Fruit fly (Drosophila melanogaster) whole organism, prepupa: Measurements from ENCODE around the gene CG15878.

ENCODE experiments used
- Blimp-1 ChIP-seq: fragments of 200-800 bp; sonication (Bioruptor generic); optimal IDR thresholded peaks from 3 replicates; lab custom pipeline; 2017; ENCODE audit warnings: missing biosample characterization, missing genetic modification characterization, mild to moderate bottlenecking, moderate library complexity, missing genetic modification reagents
- CG10631 ChIP-seq: fragments of 200-800 bp; sonication (Bioruptor generic); optimal IDR thresholded peaks from 2 replicates; lab custom pipeline; 2016; ENCODE audit warnings: missing biosample characterization, missing genetic modification characterization
- CG10669 ChIP-seq: fragments of 200-800 bp; sonication (Bioruptor generic); optimal IDR thresholded peaks from 3 replicates; lab custom pipeline; 2018; ENCODE audit warnings: missing biosample characterization, mild to moderate bottlenecking, missing genetic modification characterization, moderate library complexity
- CG11294 ChIP-seq: fragments of 200-800 bp; sonication (Bioruptor generic); IDR thresholded peaks from 2 replicates; pipeline ENCODE4 v1.3.6; 2022; ENCODE audit warnings: missing biosample characterization, missing genetic modification characterization
- CG11762 ChIP-seq: fragments of 200-800 bp; sonication (Bioruptor generic); optimal IDR thresholded peaks from 3 replicates; lab custom pipeline; 2016; ENCODE audit warnings: missing biosample characterization, missing genetic modification characterization; ENCODE audit not compliant: insufficient read depth
- CG11902 ChIP-seq: fragments of 200-800 bp; sonication (Bioruptor generic); optimal IDR thresholded peaks from 3 replicates; lab custom pipeline; 2016; ENCODE audit warnings: missing biosample characterization, missing genetic modification characterization
- CG15336 ChIP-seq: fragments of 200-800 bp; sonication (Bioruptor generic); IDR thresholded peaks from 2 replicates; pipeline ENCODE4 v1.3.6; 2022; ENCODE audit warnings: missing biosample characterization, missing genetic modification characterization
- CG1621 ChIP-seq: fragments of 200-800 bp; sonication (Bioruptor generic); optimal IDR thresholded peaks from 3 replicates; lab custom pipeline; 2018; ENCODE audit warnings: missing biosample characterization, mild to moderate bottlenecking, missing genetic modification characterization
- CG31627 ChIP-seq: fragments of 200-800 bp; sonication (Bioruptor generic); optimal IDR thresholded peaks from 3 replicates; lab custom pipeline; 2016; ENCODE audit warnings: missing biosample characterization, missing genetic modification characterization
- CG32006 ChIP-seq: fragments of 200-800 bp; sonication (Bioruptor generic); optimal IDR thresholded peaks from 3 replicates; lab custom pipeline; 2017; ENCODE audit warnings: missing biosample characterization, mild to moderate bottlenecking, missing genetic modification characterization
- CG34406 ChIP-seq: fragments of 200-800 bp; sonication (Bioruptor generic); optimal IDR thresholded peaks from 3 replicates; lab custom pipeline; 2016; ENCODE audit warnings: missing biosample characterization, missing genetic modification characterization
- CG4318 ChIP-seq: fragments of 200-800 bp; sonication (Bioruptor generic); optimal IDR thresholded peaks from 3 replicates; lab custom pipeline; 2017; ENCODE audit warnings: missing biosample characterization, mild to moderate bottlenecking, missing genetic modification characterization
- CG6163 ChIP-seq: fragments of 200-800 bp; sonication (Bioruptor generic); IDR thresholded peaks from 3 replicates; pipeline ENCODE4 v1.3.6; 2022; ENCODE audit warnings: missing biosample characterization, missing genetic modification characterization
- CG6276 ChIP-seq: fragments of 200-800 bp; sonication (Bioruptor generic); optimal IDR thresholded peaks from 2 replicates; lab custom pipeline; 2017; ENCODE audit warnings: missing biosample characterization, mild to moderate bottlenecking, missing genetic modification characterization
- CG6792 ChIP-seq: fragments of 200-800 bp; sonication (Bioruptor generic); optimal IDR thresholded peaks from 3 replicates; lab custom pipeline; 2016; ENCODE audit warnings: missing biosample characterization, missing genetic modification characterization
- CG6854 ChIP-seq: fragments of 200-800 bp; sonication (Bioruptor generic); optimal IDR thresholded peaks from 2 replicates; lab custom pipeline; 2017; ENCODE audit warnings: missing biosample characterization, mild to moderate bottlenecking, missing genetic modification characterization
- CG7368 ChIP-seq: fragments of 200-800 bp; sonication (Bioruptor generic); optimal IDR thresholded peaks from 3 replicates; lab custom pipeline; 2016; ENCODE audit warnings: missing biosample characterization, missing genetic modification characterization
- CG8119 ChIP-seq: fragments of 200-800 bp; sonication (Bioruptor generic); IDR thresholded peaks from 3 replicates; pipeline ENCODE4 v1.3.6; 2022; ENCODE audit warnings: missing biosample characterization, missing genetic modification characterization
- CG8319 ChIP-seq: fragments of 200-800 bp; sonication (Bioruptor generic); optimal IDR thresholded peaks from 3 replicates; lab custom pipeline; 2016; ENCODE audit warnings: missing biosample characterization, missing genetic modification characterization
- CG8632 ChIP-seq: fragments of 200-800 bp; sonication (Bioruptor generic); optimal IDR thresholded peaks from 3 replicates; lab custom pipeline; 2016; ENCODE audit warnings: missing biosample characterization, missing genetic modification characterization
- CG9139 ChIP-seq: fragments of 200-800 bp; sonication (Bioruptor generic); optimal IDR thresholded peaks from 3 replicates; lab custom pipeline; 2017; ENCODE audit warnings: missing biosample characterization, mild to moderate bottlenecking, missing genetic modification characterization
- Eip75B ChIP-seq: fragments of 200-800 bp; sonication (Bioruptor generic); optimal IDR thresholded peaks from 3 replicates; lab custom pipeline; 2016; ENCODE audit warnings: missing biosample characterization, missing genetic modification characterization
- Eip78C ChIP-seq: fragments of 200-800 bp; sonication (Bioruptor generic); peaks from one replicate; lab custom pipeline; 2016; ENCODE audit warnings: missing biosample characterization, missing genetic modification characterization
- Ets21C ChIP-seq: fragments of 200-800 bp; sonication (Bioruptor generic); optimal IDR thresholded peaks from 3 replicates; lab custom pipeline; 2016; ENCODE audit warnings: missing biosample characterization, missing genetic modification characterization
- Ets96B ChIP-seq: fragments of 200-800 bp; optimal IDR thresholded peaks from 2 replicates; lab custom pipeline; 2019; ENCODE audit warnings: missing biosample characterization, mild to moderate bottlenecking, missing genetic modification characterization, moderate library complexity
- Gug ChIP-seq: fragments of 200-800 bp; sonication (Bioruptor generic); IDR thresholded peaks from 2 replicates; pipeline ENCODE4 v1.3.6; 2022; ENCODE audit warnings: missing biosample characterization, missing genetic modification characterization
- Hr38 ChIP-seq: sonication (Bioruptor generic); optimal IDR thresholded peaks from 2 replicates; lab custom pipeline; 2016; ENCODE audit warnings: missing biosample characterization, missing genetic modification characterization
- Hr39 ChIP-seq: fragments of 200-800 bp; sonication (Bioruptor generic); optimal IDR thresholded peaks from 2 replicates; lab custom pipeline; 2016; ENCODE audit warnings: missing biosample characterization, missing genetic modification characterization
- Hr4 ChIP-seq: fragments of 200-800 bp; sonication (Bioruptor generic); optimal IDR thresholded peaks from 3 replicates; lab custom pipeline; 2016; ENCODE audit warnings: missing biosample characterization, missing genetic modification characterization
- Smox ChIP-seq: fragments of 200-800 bp; sonication (Bioruptor generic); optimal IDR thresholded peaks from 3 replicates; lab custom pipeline; 2016; ENCODE audit warnings: missing biosample characterization, missing genetic modification characterization
- Sox102F ChIP-seq: fragments of 200-800 bp; sonication (Bioruptor generic); optimal IDR thresholded peaks from 2 replicates; lab custom pipeline; 2016; ENCODE audit warnings: missing biosample characterization, mild to moderate bottlenecking, missing genetic modification characterization
- Sox14 ChIP-seq: fragments of 200-800 bp; sonication (Bioruptor generic); optimal IDR thresholded peaks from 3 replicates; lab custom pipeline; 2016; ENCODE audit warnings: missing biosample characterization, missing genetic modification characterization
- Sox15 ChIP-seq: fragments of 200-800 bp; sonication (Bioruptor generic); optimal IDR thresholded peaks from 3 replicates; lab custom pipeline; 2016; ENCODE audit warnings: missing biosample characterization, missing genetic modification characterization
- achi ChIP-seq: fragments of 200-800 bp; sonication (Bioruptor generic); optimal IDR thresholded peaks from 3 replicates; lab custom pipeline; 2016; ENCODE audit warnings: missing biosample characterization, missing genetic modification characterization
- acj6 ChIP-seq: fragments of 200-800 bp; sonication (Bioruptor generic); optimal IDR thresholded peaks from 3 replicates; lab custom pipeline; 2016; ENCODE audit warnings: missing biosample characterization, missing genetic modification characterization
- cyc ChIP-seq: fragments of 200-800 bp; sonication (Bioruptor generic); optimal IDR thresholded peaks from 3 replicates; lab custom pipeline; 2016; ENCODE audit warnings: missing biosample characterization, missing genetic modification characterization
- dac ChIP-seq: fragments of 200-800 bp; sonication (Bioruptor generic); optimal IDR thresholded peaks from 2 replicates; lab custom pipeline; 2017; ENCODE audit warnings: missing biosample characterization, mild to moderate bottlenecking, missing genetic modification characterization
- dsx ChIP-seq: fragments of 200-800 bp; optimal IDR thresholded peaks from 3 replicates; lab custom pipeline; 2019; ENCODE audit warnings: missing biosample characterization, mild to moderate bottlenecking, missing genetic modification characterization, moderate library complexity; ENCODE audit not compliant: poor library complexity, severe bottlenecking
- eg ChIP-seq: fragments of 200-800 bp; sonication (Bioruptor generic); IDR thresholded peaks from 3 replicates; pipeline ENCODE4 v1.3.6; 2022; ENCODE audit warnings: missing biosample characterization, missing genetic modification characterization
- esn ChIP-seq: fragments of 200-800 bp; sonication (Bioruptor generic); optimal IDR thresholded peaks from 2 replicates; lab custom pipeline; 2016; ENCODE audit warnings: missing biosample characterization, mild to moderate bottlenecking, missing genetic modification characterization, moderate library complexity
- fd59A ChIP-seq: fragments of 200-800 bp; sonication (Bioruptor generic); optimal IDR thresholded peaks from 2 replicates; lab custom pipeline; 2017; ENCODE audit warnings: missing biosample characterization, mild to moderate bottlenecking, missing genetic modification characterization, missing genetic modification reagents
- fkh ChIP-seq: fragments of 200-800 bp; sonication (Bioruptor generic); optimal IDR thresholded peaks from 3 replicates; lab custom pipeline; 2017; ENCODE audit warnings: missing biosample characterization, mild to moderate bottlenecking, missing genetic modification characterization, moderate library complexity
- lz ChIP-seq: fragments of 200-800 bp; sonication (Bioruptor generic); optimal IDR thresholded peaks from 3 replicates; lab custom pipeline; 2016; ENCODE audit warnings: missing biosample characterization, missing genetic modification characterization
- net ChIP-seq: fragments of 200-800 bp; sonication (Bioruptor generic); optimal IDR thresholded peaks from 3 replicates; lab custom pipeline; 2016; ENCODE audit warnings: missing biosample characterization, missing genetic modification characterization
- salr ChIP-seq, 2 experiments: fragments of 200-800 bp; sonication (Bioruptor generic); optimal IDR thresholded peaks; 3 replicates each; lab custom pipeline; 2016 to 2018; ENCODE audit warnings: missing biosample characterization in 2 of 2, missing genetic modification characterization in 2 of 2, mild to moderate bottlenecking in 1 of 2
- spab ChIP-seq: fragments of 200-800 bp; sonication (Bioruptor generic); optimal IDR thresholded peaks from 2 replicates; lab custom pipeline; 2017; ENCODE audit warnings: missing biosample characterization, mild to moderate bottlenecking, missing genetic modification characterization, missing genetic modification reagents
- svp ChIP-seq: fragments of 200-800 bp; sonication (Bioruptor generic); peaks from one replicate; lab custom pipeline; 2016; ENCODE audit warnings: missing biosample characterization, missing genetic modification characterization
- topi ChIP-seq: fragments of 200-800 bp; sonication (Bioruptor generic); optimal IDR thresholded peaks from 3 replicates; lab custom pipeline; 2016; ENCODE audit warnings: missing biosample characterization, missing genetic modification characterization
- vri ChIP-seq: fragments of 200-800 bp; sonication (Bioruptor generic); optimal IDR thresholded peaks from 3 replicates; lab custom pipeline; 2016; ENCODE audit warnings: missing biosample characterization, mild to moderate bottlenecking, missing genetic modification characterization

CG15878 gene

DNA sequence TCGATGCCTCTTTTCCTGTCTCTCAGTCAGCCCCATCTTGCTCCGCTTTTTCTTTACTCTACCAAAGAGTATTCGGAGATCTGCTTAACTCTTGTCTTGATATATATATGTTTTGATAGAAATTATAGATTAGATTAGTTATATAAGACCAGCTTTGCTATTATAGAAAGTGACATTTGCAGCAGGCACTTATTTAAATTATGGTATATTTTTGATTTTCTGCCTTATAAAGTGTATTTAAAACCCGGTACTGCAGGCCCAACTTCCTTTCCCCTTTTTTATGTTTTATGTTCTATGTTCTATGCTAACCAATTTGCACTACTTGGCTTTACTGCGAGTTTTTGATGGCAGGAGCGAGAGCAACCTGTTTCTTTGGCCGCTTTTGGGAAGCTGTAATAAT lies 49.7 kb downstream of the CG15878 start (continued):
- peak; percentile 60 for TF ChIP-seq Eip78C (GFP tag; lab: Kevin White, UChicago)
- peak; percentile 73 for TF ChIP-seq CG8119
- no peak for TF ChIP-seq lz (GFP tag; lab: Kevin White, UChicago)
- TF ChIP-seq acj6: no peak
- TF ChIP-seq CG6854 (GFP tag; lab: Kevin White, UChicago): no peak
- no peak for TF ChIP-seq CG34406
- no peak for TF ChIP-seq CG11294 (GFP tag; lab: Robert Waterston, UW)
- peak; percentile 14 for TF ChIP-seq Ets96B (tag; lab: Kevin White, UChicago)
- TF ChIP-seq Ets21C (GFP tag; lab: Kevin White, UChicago): no peak
- no peak for TF ChIP-seq net (GFP tag; lab: Kevin White, UChicago)
- TF ChIP-seq Sox15 (GFP tag; lab: Kevin White, UChicago): no peak
- peak; percentile 7 for TF ChIP-seq Hr4
- TF ChIP-seq CG6163 (GFP tag; lab: Robert Waterston, UW): peak; percentile 69; the same call in 2 of the 3 replicates
- TF ChIP-seq achi (GFP tag; lab: Kevin White, UChicago): peak; percentile 15
- TF ChIP-seq fkh (GFP tag; lab: Kevin White, UChicago): no peak
- peak; percentile 46 for TF ChIP-seq CG4318 (GFP tag; lab: Kevin White, UChicago)
- TF ChIP-seq Sox14 (GFP tag; lab: Kevin White, UChicago): no peak
- TF ChIP-seq CG15336 (GFP tag; lab: Robert Waterston, UW): peak; percentile 77
- TF ChIP-seq spab (GFP tag; lab: Kevin White, UChicago): no peak
- TF ChIP-seq CG10631 (GFP tag; lab: Kevin White, UChicago): peak; percentile 35
- TF ChIP-seq svp (GFP tag; lab: Kevin White, UChicago): no peak
- no peak for TF ChIP-seq fd59A (GFP tag; lab: Kevin White, UChicago)
- no peak for TF ChIP-seq Sox102F (GFP tag; lab: Kevin White, UChicago)
- no peak for TF ChIP-seq dsx
- no peak for TF ChIP-seq CG6792 (GFP tag; lab: Kevin White, UChicago)
- TF ChIP-seq vri (GFP tag; lab: Kevin White, UChicago): no peak
- TF ChIP-seq Gug (GFP tag; lab: Robert Waterston, UW): peak; percentile 64
- peak; percentile 60; the same call in 2 of the 3 replicates for TF ChIP-seq eg (GFP tag; lab: Robert Waterston, UW)
- no peak for TF ChIP-seq dac (GFP tag; lab: Kevin White, UChicago)
- TF ChIP-seq CG11902 (GFP tag; lab: Kevin White, UChicago): no peak
- TF ChIP-seq CG1621 (tag; lab: Kevin White, UChicago): no peak
- no peak for TF ChIP-seq CG31627 (GFP tag; lab: Kevin White, UChicago)
- TF ChIP-seq Eip75B (GFP tag; lab: Kevin White, UChicago): no peak
- no peak for TF ChIP-seq CG8632 (GFP tag; lab: Kevin White, UChicago)
- no peak for TF ChIP-seq Blimp-1 (GFP tag; lab: Kevin White, UChicago)
- TF ChIP-seq CG11762 (GFP tag; lab: Kevin White, UChicago): no peak
- TF ChIP-seq CG32006 (GFP tag; lab: Kevin White, UChicago): peak; percentile 67

dm6 chr3L:2162019-2162418 lies 50.3 kb downstream of the CG15878 start:
- TF ChIP-seq topi (GFP tag; lab: Kevin White, UChicago) (peak; percentile 87), CG7368 (GFP tag; lab: Kevin White, UChicago) (peak; percentile 86), CG10669 (GFP tag; lab: Kevin White, UChicago) (peak; percentile 78), esn (GFP tag; lab: Kevin White, UChicago) (peak; percentile 80), lz (GFP tag; lab: Kevin White, UChicago) (peak; percentile 77), CG31627 (GFP tag; lab: Kevin White, UChicago) (peak; percentile 76), CG6276 (GFP tag; lab: Kevin White, UChicago) (peak; percentile 94), Smox (GFP tag; lab: Kevin White, UChicago) (peak; percentile 74), Ets21C (GFP tag; lab: Kevin White, UChicago) (peak; percentile 69), CG8319 (peak; percentile 54), acj6 (peak; percentile 82), Hr39 (peak; percentile 81), cyc (GFP tag; lab: Kevin White, UChicago) (peak; percentile 92), salr (GFP tag; optimal IDR thresholded peaks at IDR 0.05; lab: Kevin White, UChicago) (peak; percentile 1 to 81), net (GFP tag; lab: Kevin White, UChicago) (peak; percentile 73), Blimp-1 (GFP tag; lab: Kevin White, UChicago) (peak; percentile 63), CG15336 (GFP tag; lab: Robert Waterston, UW) (peak; percentile 97), Eip75B (GFP tag; lab: Kevin White, UChicago) (peak; percentile 71), CG6792 (GFP tag; lab: Kevin White, UChicago) (peak; percentile 60), dsx (peak; percentile 47), Eip78C (GFP tag; lab: Kevin White, UChicago) (peak; percentile 94), CG6163 (GFP tag; lab: Robert Waterston, UW) (peak; percentile 97), CG34406 (peak; percentile 54), CG11294 (GFP tag; lab: Robert Waterston, UW) (peak; percentile 89), CG9139 (GFP tag; lab: Kevin White, UChicago) (peak; percentile 44), Hr4 (peak; percentile 91), Hr38 (GFP tag; lab: Kevin White, UChicago) (peak; percentile 34)
